Fruit fly (Drosophila melanogaster): ENCODE data around the gene Raf.

Raf gene

dm6 chrX:2245931-2246330 lies 49.3 kb upstream of the Raf start, which contains the start of gene Or2a:
TSS of gene Or2a (plus strand) at chrX:2246231.
- TF ChIP-seq Dbx (GFP tag; IDR thresholded peaks at IDR 0.05) (no peak), seq (GFP tag; IDR thresholded peaks at IDR 0.05) (no peak), nom (GFP tag; optimal IDR thresholded peaks at IDR 0.05) (no peak), CG43689 (GFP tag; IDR thresholded peaks at IDR 0.05) (no peak), vfl (GFP tag; optimal IDR thresholded peaks at IDR 0.05) (no peak), Elba2 (GFP tag; optimal IDR thresholded peaks at IDR 0.05) (no peak), CG8765 (GFP tag; IDR thresholded peaks at IDR 0.05) (no peak), C15 (GFP tag; IDR thresholded peaks at IDR 0.05) (no peak), lilli (GFP tag; optimal IDR thresholded peaks at IDR 0.05) (no peak), oc (tag; optimal IDR thresholded peaks at IDR 0.05) (no peak), maf-S (GFP tag; optimal IDR thresholded peaks at IDR 0.05) (no peak), p53 (GFP tag; optimal IDR thresholded peaks at IDR 0.05) (no peak), CG32767 (GFP tag; IDR thresholded peaks at IDR 0.05) (no peak), run (tag; optimal IDR thresholded peaks at IDR 0.05) (no peak)

- TF ChIP-seq CG9727 (GFP tag; optimal IDR thresholded peaks at IDR 0.05) = no peak
- no peak for TF ChIP-seq CG2129 (GFP tag; IDR thresholded peaks at IDR 0.05; ENCODE audit: partially characterized antibody)
- no peak for TF ChIP-seq CG7928 (GFP tag; optimal IDR thresholded peaks at IDR 0.05)
- TF ChIP-seq Lpt (GFP tag; optimal IDR thresholded peaks at IDR 0.05) = no peak
- no peak for TF ChIP-seq CG5245 (GFP tag; optimal IDR thresholded peaks at IDR 0.05)
- TF ChIP-seq Spps (tag; optimal IDR thresholded peaks at IDR 0.05) = no peak
- no peak for TF ChIP-seq E2f1 (GFP tag; IDR thresholded peaks at IDR 0.05)
- no peak for TF ChIP-seq chn (GFP tag; optimal IDR thresholded peaks at IDR 0.05)
- no peak for TF ChIP-seq Hr39 (optimal IDR thresholded peaks at IDR 0.05)
- no peak for TF ChIP-seq Xbp1 (GFP tag; optimal IDR thresholded peaks at IDR 0.05)
- TF ChIP-seq CG31388 (GFP tag; optimal IDR thresholded peaks at IDR 0.05) = no peak
- no peak for TF ChIP-seq CG4404 (GFP tag; IDR thresholded peaks at IDR 0.05)
- TF ChIP-seq Awh (GFP tag; IDR thresholded peaks at IDR 0.05) = no peak
- TF ChIP-seq fd64A (GFP tag; optimal IDR thresholded peaks at IDR 0.05) = no peak
- TF ChIP-seq CG1233 (GFP tag; optimal IDR thresholded peaks at IDR 0.05) = no peak
- no peak for TF ChIP-seq btn (GFP tag; optimal IDR thresholded peaks at IDR 0.05)
- no peak for TF ChIP-seq CG7745 (tag; optimal IDR thresholded peaks at IDR 0.05)
- TF ChIP-seq bsh (GFP tag; optimal IDR thresholded peaks at IDR 0.05) = no peak
- TF ChIP-seq Scr (GFP tag; IDR thresholded peaks at IDR 0.05; ENCODE audit: partially characterized antibody) = peak; percentile 64
- TF ChIP-seq Optix (GFP tag; IDR thresholded peaks at IDR 0.05) = no peak
- no peak for TF ChIP-seq sqz (GFP tag; optimal IDR thresholded peaks at IDR 0.05)
- TF ChIP-seq CG15479 (GFP tag; optimal IDR thresholded peaks at IDR 0.05) = no peak
- TF ChIP-seq crp (GFP tag; optimal IDR thresholded peaks at IDR 0.05) = no peak
- peak; percentile 77 for TF ChIP-seq CG34224 (GFP tag; IDR thresholded peaks at IDR 0.05; ENCODE audit: partially characterized antibody)
- TF ChIP-seq lab (GFP tag; optimal IDR thresholded peaks at IDR 0.05) = no peak
- TF ChIP-seq hbn (GFP tag; IDR thresholded peaks at IDR 0.05; ENCODE audit: partially characterized antibody) = peak; percentile 49; the same call in 1 of the 2 replicates
- no peak for TF ChIP-seq pnt (GFP tag; optimal IDR thresholded peaks at IDR 0.05)
- no peak for TF ChIP-seq CG4424 (GFP tag; optimal IDR thresholded peaks at IDR 0.05)
- TF ChIP-seq CG15601 (tag; optimal IDR thresholded peaks at IDR 0.05) = no peak
- peak; percentile 62; the same call in 1 of the 2 replicates for TF ChIP-seq amos (GFP tag; IDR thresholded peaks at IDR 0.05; ENCODE audit: partially characterized antibody)
- no peak for TF ChIP-seq Mad (GFP tag; optimal IDR thresholded peaks at IDR 0.05)
- TF ChIP-seq CG14860 (GFP tag; IDR thresholded peaks at IDR 0.05; ENCODE audit: partially characterized antibody) = peak; percentile 73
- TF ChIP-seq Fer1 (GFP tag; optimal IDR thresholded peaks at IDR 0.05) = no peak
- TF ChIP-seq MTF-1 (GFP tag; optimal IDR thresholded peaks at IDR 0.05; ENCODE audit: borderline replicate concordance) = no peak
- TF ChIP-seq zen (tag; optimal IDR thresholded peaks at IDR 0.05) = no peak
- no peak for TF ChIP-seq CG6689 (GFP tag; IDR thresholded peaks at IDR 0.05)
- no peak for TF ChIP-seq croc (GFP tag; conservative IDR thresholded peaks at IDR 0.05)
Measured at dm6 chrX:2249763-2250162, 45.5 kb upstream of the Raf start, which contains the start of gene crn. TSS of gene crn (minus strand) at chrX:2249983.
